Fruit fly (Drosophila melanogaster) whole organism, pupa: ENCODE measurements around the gene Cad99C.

Experiments used
- CG10348 ChIP-seq: fragments of 200-800 bp; sonication (Bioruptor generic); IDR thresholded peaks from 2 replicates; pipeline ENCODE4 v1.3.6; 2022; ENCODE audit warnings: missing biosample characterization, missing genetic modification characterization
- CG12605 ChIP-seq: fragments of 200-800 bp; sonication (Bioruptor generic); IDR thresholded peaks from 2 replicates; pipeline ENCODE4 v1.3.6; 2022; ENCODE audit warnings: missing biosample characterization, missing genetic modification characterization
- CG14655 ChIP-seq: fragments of 200-800 bp; sonication (Bioruptor generic); optimal IDR thresholded peaks from 3 replicates; lab custom pipeline; 2017; ENCODE audit warnings: mild to moderate bottlenecking, missing biosample characterization, missing genetic modification reagents, missing genetic modification characterization
- CG15710 ChIP-seq: fragments of 200-800 bp; sonication (Bioruptor generic); optimal IDR thresholded peaks from 2 replicates; lab custom pipeline; 2018; ENCODE audit warnings: missing biosample characterization, mild to moderate bottlenecking, missing genetic modification characterization, moderate library complexity
- CG4496 ChIP-seq: fragments of 200-800 bp; sonication (Bioruptor generic); IDR thresholded peaks from 3 replicates; pipeline ENCODE4 v1.3.6; 2022; ENCODE audit warnings: missing biosample characterization, missing genetic modification characterization
- CG8159 ChIP-seq: fragments of 200-800 bp; sonication (Bioruptor generic); optimal IDR thresholded peaks from 3 replicates; lab custom pipeline; 2018; ENCODE audit warnings: missing biosample characterization, mild to moderate bottlenecking, missing genetic modification characterization, moderate library complexity
- CG9948 ChIP-seq: fragments of 200-800 bp; sonication (Bioruptor generic); optimal IDR thresholded peaks from 2 replicates; lab custom pipeline; 2018; ENCODE audit warnings: missing biosample characterization, mild to moderate bottlenecking, missing genetic modification characterization, moderate library complexity
- EcR ChIP-seq: fragments of 200-800 bp; sonication (Bioruptor generic); optimal IDR thresholded peaks from 3 replicates; lab custom pipeline; 2019; ENCODE audit warnings: missing biosample characterization, missing genetic modification characterization, mild to moderate bottlenecking, moderate library complexity, missing genetic modification reagents
- Ets98B ChIP-seq: fragments of 200-800 bp; sonication (Bioruptor generic); IDR thresholded peaks from 2 replicates; pipeline ENCODE4 v1.3.6; 2022; ENCODE audit warnings: missing biosample characterization, missing genetic modification characterization
- Pif1A ChIP-seq: fragments of 200-800 bp; sonication (Bioruptor generic); optimal IDR thresholded peaks from 3 replicates; lab custom pipeline; 2016; ENCODE audit warnings: missing biosample characterization, missing genetic modification characterization
- Snoo ChIP-seq: fragments of 200-800 bp; sonication (Bioruptor generic); optimal IDR thresholded peaks from 3 replicates; lab custom pipeline; 2017; ENCODE audit warnings: missing biosample characterization, mild to moderate bottlenecking, missing genetic modification characterization, inconsistent platforms
- fd96Ca ChIP-seq: fragments of 200-800 bp; sonication (Bioruptor generic); IDR thresholded peaks from 3 replicates; pipeline ENCODE4 v1.3.6; 2022; ENCODE audit warnings: missing biosample characterization, missing genetic modification characterization
- gl ChIP-seq: fragments of 200-800 bp; sonication (Bioruptor generic); optimal IDR thresholded peaks from 2 replicates; lab custom pipeline; 2018; ENCODE audit warnings: missing biosample characterization, mild to moderate bottlenecking, missing genetic modification characterization
- rn ChIP-seq: fragments of 200-800 bp; sonication (Bioruptor generic); IDR thresholded peaks from 2 replicates; pipeline ENCODE4 v1.3.6; 2022; ENCODE audit warnings: missing biosample characterization, missing genetic modification characterization

- TF ChIP-seq CG15710 = peak; percentile 12
- no peak for TF ChIP-seq CG10348 (GFP tag; lab: Robert Waterston, UW)
- TF ChIP-seq Snoo = no peak
- TF ChIP-seq CG8159 = peak; percentile 58
- peak; percentile 62 for TF ChIP-seq CG14655 (GFP tag; lab: Kevin White, UChicago)
- TF ChIP-seq CG4496 (GFP tag; lab: Robert Waterston, UW) = peak; percentile 77
- peak; percentile 61 for TF ChIP-seq Pif1A
- TF ChIP-seq Ets98B (GFP tag; lab: Robert Waterston, UW) = peak; percentile 85; the same call in 1 of the 2 replicates
- TF ChIP-seq rn (GFP tag; lab: Robert Waterston, UW) = no peak
- peak; percentile 68 for TF ChIP-seq EcR (GFP tag; lab: Kevin White, UChicago)
- peak; percentile 50; the same call in 1 of the 3 replicates for TF ChIP-seq fd96Ca (GFP tag; lab: Robert Waterston, UW)
- peak; percentile 71 for TF ChIP-seq CG12605 (GFP tag; lab: Robert Waterston, UW)
- peak; percentile 18 for TF ChIP-seq CG9948 (tag; lab: Kevin White, UChicago)
- TF ChIP-seq gl (tag; lab: Kevin White, UChicago) = peak; percentile 29
These were observed 35.3 kb downstream of the Cad99C start, which contains the start of gene CG31038 for dm6 chr3R:29876733-29877193.
